Worm (Caenorhabditis elegans) whole organism, L4/young adult: Measurements from ENCODE around the gene sap-49.

ENCODE experiments used
- W03F9.2 ChIP-seq: fragments of 150-350 bp; optimal IDR thresholded peaks from 2 replicates; lab custom pipeline; 2014; ENCODE audit warnings: missing biosample characterization, missing genetic modification characterization
- dao-5 ChIP-seq: sonication (generic microtip); optimal IDR thresholded peaks from 2 replicates; lab custom pipeline; 2016; ENCODE audit warnings: missing genotype, missing genetic modification characterization, moderate library complexity, missing compliant biosample characterization
- him-1 ChIP-seq: sonication (generic microtip); optimal IDR thresholded peaks from 2 replicates; lab custom pipeline; 2016; ENCODE audit warnings: missing genotype, missing genetic modification reagents, missing genetic modification characterization, missing compliant biosample characterization

Gene sap-49

ce11 chrII:7985029-7985428 lies 50.5 kb downstream of the sap-49 start:
- TF ChIP-seq dao-5 (tag; lab: Kevin White, UChicago) (no peak), W03F9.2 (tag; lab: Kevin White, UChicago) (no peak), him-1 (tag; lab: Kevin White, UChicago) (no peak)
